Worm (Caenorhabditis elegans): Measurements from ENCODE around the gene F10C1.9.

The F10C1.9 gene

ce11 chrII:5772547-5773142, 27.6 kb upstream of the F10C1.9 start (continued):
- no peak for TF ChIP-seq aly-2 (tag; optimal IDR thresholded peaks at IDR 0.05)
- TF ChIP-seq hlh-17 (GFP tag; optimal IDR thresholded peaks at IDR 0.05; ENCODE audit: borderline replicate concordance) = no peak
- TF ChIP-seq hpl-2 (GFP tag; optimal IDR thresholded peaks at IDR 0.05) = no peak
- TF ChIP-seq unc-86 (tag; optimal IDR thresholded peaks at IDR 0.05) = no peak
- TF ChIP-seq elt-2 (tag; optimal IDR thresholded peaks at IDR 0.05) = peak; percentile 25
- no peak for TF ChIP-seq ceh-63 (GFP tag; optimal IDR thresholded peaks at IDR 0.05)
- TF ChIP-seq mab-9 (GFP tag; IDR thresholded peaks at IDR 0.05) = no peak
- TF ChIP-seq mdl-1 (tag; optimal IDR thresholded peaks at IDR 0.05) = peak in 1 of 2 experiments; percentile 50
- no peak for TF ChIP-seq grh-1 (GFP tag; IDR thresholded peaks at IDR 0.05)
- TF ChIP-seq nhr-77 (tag; optimal IDR thresholded peaks at IDR 0.05) = peak; percentile 19
- TF ChIP-seq isw-1 (GFP tag; IDR thresholded peaks at IDR 0.05) = 0 out of 2 replicates have a peak, but pooled peaks have one; percentile 3
- TF ChIP-seq unc-62 (GFP tag; optimal IDR thresholded peaks at IDR 0.05) = no peak
- no peak for TF ChIP-seq nhr-237 (tag; optimal IDR thresholded peaks at IDR 0.05)
- peak; percentile 19 to 53 for TF ChIP-seq lsy-2 (tag; optimal IDR thresholded peaks at IDR 0.05)

ce11 chrII:5768274-5768820, 23.3 kb upstream of the F10C1.9 start:
- no peak for TF ChIP-seq unc-98 (GFP tag; IDR thresholded peaks at IDR 0.05)
- TF ChIP-seq hpl-2 (GFP tag; optimal IDR thresholded peaks at IDR 0.05) = no peak
- TF ChIP-seq sox-4 (tag; optimal IDR thresholded peaks at IDR 0.05) = no peak
- peak; percentile 67 for TF ChIP-seq lin-14 (GFP tag; optimal IDR thresholded peaks at IDR 0.05)
- TF ChIP-seq lsy-2 (tag; optimal IDR thresholded peaks at IDR 0.05) = no peak
- TF ChIP-seq snu-23 (GFP tag; optimal IDR thresholded peaks at IDR 0.05) = peak; percentile 36
- TF ChIP-seq mep-1 (tag; optimal IDR thresholded peaks at IDR 0.05) = peak; percentile 40
- TF ChIP-seq fkh-4 (tag; optimal IDR thresholded peaks at IDR 0.05; ENCODE audit: borderline replicate concordance) = no peak
- TF ChIP-seq sptf-1 (tag; optimal IDR thresholded peaks at IDR 0.05) = no peak
- TF ChIP-seq zag-1 (tag; optimal IDR thresholded peaks at IDR 0.05) = no peak
- TF ChIP-seq lin-15B (tag; optimal IDR thresholded peaks at IDR 0.05) = no peak
- no peak for TF ChIP-seq hlh-4 (tag; optimal IDR thresholded peaks at IDR 0.05)
- TF ChIP-seq dsc-1 (tag; optimal IDR thresholded peaks at IDR 0.05) = no peak
- TF ChIP-seq alr-1 (tag; optimal IDR thresholded peaks at IDR 0.05; ENCODE audit: borderline replicate concordance) = no peak
- peak; percentile 88 for TF ChIP-seq nhr-85 (tag)
- no peak for TF ChIP-seq nhr-12 (tag; optimal IDR thresholded peaks at IDR 0.05)
- TF ChIP-seq ceh-82 (tag; optimal IDR thresholded peaks at IDR 0.05) = no peak
- TF ChIP-seq ces-1 (GFP tag; optimal IDR thresholded peaks at IDR 0.05) = no peak
- TF ChIP-seq zip-4 (GFP tag; optimal IDR thresholded peaks at IDR 0.05) = no peak
- TF ChIP-seq lin-35 (GFP tag; optimal IDR thresholded peaks at IDR 0.05) = no peak
- TF ChIP-seq lin-39 (tag; optimal IDR thresholded peaks at IDR 0.05) = peak; percentile 41
- TF ChIP-seq xbp-1 (tag; optimal IDR thresholded peaks at IDR 0.05) = no peak
- no peak for TF ChIP-seq unc-86 (tag; optimal IDR thresholded peaks at IDR 0.05)
- TF ChIP-seq lin-13 (GFP tag; optimal IDR thresholded peaks at IDR 0.05) = no peak
- no peak for TF ChIP-seq irx-1 (tag; optimal IDR thresholded peaks at IDR 0.05)
- no peak for TF ChIP-seq ama-1 (optimal IDR thresholded peaks at IDR 0.05)
- TF ChIP-seq nhr-71 (tag; optimal IDR thresholded peaks at IDR 0.05) = peak; percentile 3
- peak in 2 of 6 experiments; percentile 19 to 59 for TF ChIP-seq elt-3 (tag; optimal IDR thresholded peaks at IDR 0.05)
- TF ChIP-seq F16B12.6 (tag; optimal IDR thresholded peaks at IDR 0.05) = no peak
- TF ChIP-seq mdl-1 (tag; optimal IDR thresholded peaks at IDR 0.05) = no peak
- TF ChIP-seq ceh-63 (GFP tag; optimal IDR thresholded peaks at IDR 0.05) = no peak
- TF ChIP-seq fkh-8 (tag; optimal IDR thresholded peaks at IDR 0.05) = no peak
- no peak for TF ChIP-seq nhr-77 (tag; optimal IDR thresholded peaks at IDR 0.05)
- no peak for TF ChIP-seq grh-1 (GFP tag; IDR thresholded peaks at IDR 0.05)
- peak; percentile 44 for TF ChIP-seq blmp-1 (tag; optimal IDR thresholded peaks at IDR 0.05)
- TF ChIP-seq nhr-20 (tag; optimal IDR thresholded peaks at IDR 0.05) = peak; percentile 34
- no peak for TF ChIP-seq nhr-84 (tag; optimal IDR thresholded peaks at IDR 0.05)
- TF ChIP-seq egl-13 (tag; optimal IDR thresholded peaks at IDR 0.05) = no peak
- TF ChIP-seq unc-62 (GFP tag; optimal IDR thresholded peaks at IDR 0.05) = no peak
- TF ChIP-seq tlp-1 (tag; optimal IDR thresholded peaks at IDR 0.05) = no peak
- TF ChIP-seq skn-1 (tag; optimal IDR thresholded peaks at IDR 0.05) = no peak
- no peak for TF ChIP-seq pag-3 (tag; optimal IDR thresholded peaks at IDR 0.05; ENCODE audit: borderline replicate concordance, insufficient read depth)
- no peak for TF ChIP-seq tbx-2 (tag; optimal IDR thresholded peaks at IDR 0.05)
- TF ChIP-seq aly-2 (tag; optimal IDR thresholded peaks at IDR 0.05) = no peak
